Fruit fly (Drosophila melanogaster) whole organism, embryonic: ENCODE results near the gene CG32305.

Experiments used
- Abd-B ChIP-seq: fragments of 200-800 bp; sonication (Bioruptor generic); optimal IDR thresholded peaks from 2 replicates; lab custom pipeline; 2018; ENCODE audit warnings: missing biosample characterization, mild to moderate bottlenecking, missing genetic modification characterization, moderate library complexity
- Atf-2 ChIP-seq: fragments of 200-800 bp; sonication (Bioruptor generic); optimal IDR thresholded peaks from 2 replicates; lab custom pipeline; 2016; ENCODE audit warnings: missing biosample characterization, missing genetic modification characterization
- C15 ChIP-seq: fragments of 200-800 bp; sonication (Bioruptor generic); IDR thresholded peaks from 3 replicates; pipeline ENCODE4 v1.3.6; 2022; ENCODE audit warnings: missing biosample characterization, missing genetic modification characterization
- CG10431 ChIP-seq: fragments of 200-800 bp; sonication (Bioruptor generic); optimal IDR thresholded peaks from 3 replicates; lab custom pipeline; 2018; ENCODE audit warnings: missing biosample characterization, mild to moderate bottlenecking, missing genetic modification characterization
- CG10654 ChIP-seq: fragments of 200-800 bp; sonication (Bioruptor generic); optimal IDR thresholded peaks from 2 replicates; lab custom pipeline; 2016; ENCODE audit warnings: missing biosample characterization, missing genetic modification characterization
- CG11456 ChIP-seq: fragments of 200-800 bp; sonication (Bioruptor generic); IDR thresholded peaks from 3 replicates; pipeline ENCODE4 v1.3.6; 2022; ENCODE audit warnings: missing biosample characterization, missing genetic modification characterization
- CG12219 ChIP-seq: fragments of 200-800 bp; sonication (Bioruptor generic); optimal IDR thresholded peaks from 3 replicates; lab custom pipeline; 2018; ENCODE audit warnings: missing biosample characterization, mild to moderate bottlenecking, missing genetic modification characterization
- CG13894 ChIP-seq: fragments of 200-800 bp; sonication (Bioruptor generic); optimal IDR thresholded peaks from 3 replicates; lab custom pipeline; 2018; ENCODE audit warnings: missing biosample characterization, mild to moderate bottlenecking, missing genetic modification characterization, moderate library complexity
- CG14014 ChIP-seq: fragments of 200-800 bp; sonication (Bioruptor generic); IDR thresholded peaks from 2 replicates; pipeline ENCODE4 v1.3.6; 2022; ENCODE audit warnings: missing biosample characterization, missing genetic modification characterization
- CG16815 ChIP-seq: fragments of 200-800 bp; sonication (Bioruptor generic); optimal IDR thresholded peaks from 3 replicates; lab custom pipeline; 2017; ENCODE audit warnings: missing biosample characterization, mild to moderate bottlenecking, missing genetic modification characterization
- CG3163 ChIP-seq: fragments of 200-800 bp; sonication (Bioruptor generic); optimal IDR thresholded peaks from 3 replicates; lab custom pipeline; 2016; ENCODE audit warnings: missing biosample characterization, missing genetic modification characterization
- CG32772 ChIP-seq: fragments of 200-800 bp; sonication (Bioruptor generic); IDR thresholded peaks from 2 replicates; pipeline ENCODE4 v1.3.6; 2022; ENCODE audit warnings: missing biosample characterization, missing genetic modification characterization
- CG3995 ChIP-seq: fragments of 200-800 bp; sonication (Bioruptor generic); optimal IDR thresholded peaks from 3 replicates; lab custom pipeline; 2016; ENCODE audit warnings: missing biosample characterization, missing genetic modification characterization
- CG4328 ChIP-seq: fragments of 200-800 bp; sonication (Bioruptor generic); optimal IDR thresholded peaks from 3 replicates; lab custom pipeline; 2017; ENCODE audit warnings: missing biosample characterization, missing genetic modification reagents, missing genetic modification characterization
- CG6654 ChIP-seq: fragments of 200-800 bp; sonication (Bioruptor generic); optimal IDR thresholded peaks from 2 replicates; lab custom pipeline; 2017; ENCODE audit warnings: missing biosample characterization, mild to moderate bottlenecking, missing genetic modification characterization
- CG7963 ChIP-seq: fragments of 200-800 bp; sonication (Bioruptor generic); IDR thresholded peaks from 3 replicates; pipeline ENCODE4 v1.3.6; 2022; ENCODE audit warnings: missing biosample characterization, missing genetic modification characterization; ENCODE audit not compliant: partially characterized antibody
- Dbx ChIP-seq: fragments of 200-800 bp; sonication (Bioruptor generic); IDR thresholded peaks from 3 replicates; pipeline ENCODE4 v1.3.6; 2022; ENCODE audit warnings: missing biosample characterization, missing genetic modification characterization
- Dll ChIP-seq: fragments of 200-800 bp; sonication (Bioruptor generic); IDR thresholded peaks from 4 replicates; pipeline ENCODE4 v1.3.6; 2022; ENCODE audit warnings: missing biosample characterization, missing genetic modification characterization; ENCODE audit not compliant: partially characterized antibody
- Eip74EF ChIP-seq, 2 experiments: fragments of 200-800 bp in 1 of 2; fragments of >200 bp in 1 of 2; sonication (Bioruptor generic) in 1 of 2; optimal IDR thresholded peaks; 2 replicates each; lab custom pipeline; 2017 to 2019; ENCODE audit warnings: missing biosample characterization in 2 of 2, missing genetic modification characterization in 2 of 2, mild to moderate bottlenecking in 1 of 2, moderate library complexity in 1 of 2
- Elba2 ChIP-seq: fragments of 200-800 bp; sonication (Bioruptor generic); optimal IDR thresholded peaks from 3 replicates; lab custom pipeline; 2016; ENCODE audit warnings: missing biosample characterization, missing genetic modification characterization
- Hand ChIP-seq: fragments of 200-800 bp; sonication (Bioruptor generic); optimal IDR thresholded peaks from 2 replicates; lab custom pipeline; 2017; ENCODE audit warnings: mild to moderate bottlenecking, missing biosample characterization, missing genetic modification reagents, missing genetic modification characterization
- Hmr ChIP-seq: fragments of 200-800 bp; sonication (Bioruptor generic); optimal IDR thresholded peaks from 3 replicates; lab custom pipeline; 2017; ENCODE audit warnings: mild to moderate bottlenecking, missing biosample characterization, missing genetic modification reagents, missing genetic modification characterization
- Hsf ChIP-seq: fragments of 200-800 bp; sonication (Bioruptor generic); optimal IDR thresholded peaks from 3 replicates; lab custom pipeline; 2016; ENCODE audit warnings: missing biosample characterization, missing genetic modification characterization
- Myb ChIP-seq: fragments of 200-800 bp; sonication (Bioruptor generic); optimal IDR thresholded peaks from 2 replicates; lab custom pipeline; 2016; ENCODE audit warnings: missing biosample characterization, missing genetic modification characterization
- Nf-YB ChIP-seq: fragments of 200-800 bp; sonication (Bioruptor generic); optimal IDR thresholded peaks from 3 replicates; lab custom pipeline; 2019; ENCODE audit warnings: missing biosample characterization, mild to moderate bottlenecking, missing genetic modification characterization, moderate library complexity
- Scr ChIP-seq: fragments of 200-800 bp; sonication (Bioruptor generic); IDR thresholded peaks from 2 replicates; pipeline ENCODE4 v1.3.6; 2022; ENCODE audit warnings: missing biosample characterization, missing genetic modification characterization; ENCODE audit not compliant: partially characterized antibody
- Sox102F ChIP-seq: fragments of 200-800 bp; sonication (Bioruptor generic); optimal IDR thresholded peaks from 2 replicates; lab custom pipeline; 2018; ENCODE audit warnings: missing biosample characterization, mild to moderate bottlenecking, missing genetic modification characterization, moderate library complexity
- Sry-β ChIP-seq: fragments of 200-800 bp; sonication (Bioruptor generic); optimal IDR thresholded peaks from 2 replicates; lab custom pipeline; 2018; ENCODE audit warnings: missing biosample characterization, mild to moderate bottlenecking, missing genetic modification characterization, moderate library complexity
- YL-1 ChIP-seq: fragments of 200-800 bp; sonication (Bioruptor generic); optimal IDR thresholded peaks from 3 replicates; lab custom pipeline; 2017; ENCODE audit warnings: missing biosample characterization, mild to moderate bottlenecking, missing genetic modification characterization
- chn ChIP-seq: fragments of 200-800 bp; sonication (Bioruptor generic); optimal IDR thresholded peaks from 2 replicates; lab custom pipeline; 2016; ENCODE audit warnings: missing biosample characterization, missing genetic modification characterization
- croc ChIP-seq: fragments of 200-800 bp; sonication (Bioruptor generic); conservative IDR thresholded peaks from 3 replicates; pipeline ENCODE4 v1.3.6; 2022; ENCODE audit warnings: missing biosample characterization, missing genetic modification characterization
- crol ChIP-seq: fragments of 200-800 bp; sonication (Bioruptor generic); IDR thresholded peaks from 2 replicates; pipeline ENCODE4 v1.3.6; 2022; ENCODE audit warnings: missing biosample characterization, missing genetic modification characterization
- da ChIP-seq: fragments of 200-800 bp; sonication (Bioruptor generic); optimal IDR thresholded peaks from 2 replicates; lab custom pipeline; 2016; ENCODE audit warnings: missing biosample characterization, missing genetic modification characterization
- exex ChIP-seq: fragments of 200-800 bp; sonication (Bioruptor generic); optimal IDR thresholded peaks from 4 replicates; lab custom pipeline; 2018; ENCODE audit warnings: missing biosample characterization, mild to moderate bottlenecking, missing genetic modification characterization, moderate library complexity
- h ChIP-seq: fragments of >200 bp; optimal IDR thresholded peaks from 2 replicates; lab custom pipeline; 2017
- ken ChIP-seq: fragments of 200-800 bp; sonication (Bioruptor generic); IDR thresholded peaks from 3 replicates; pipeline ENCODE4 v1.3.6; 2022; ENCODE audit warnings: missing biosample characterization, missing genetic modification characterization
- luna ChIP-seq: fragments of 200-800 bp; sonication (Bioruptor generic); optimal IDR thresholded peaks from 2 replicates; lab custom pipeline; 2016; ENCODE audit warnings: missing biosample characterization, missing genetic modification characterization
- odd ChIP-seq: fragments of 200-800 bp; sonication (Bioruptor generic); optimal IDR thresholded peaks from 2 replicates; lab custom pipeline; 2017; ENCODE audit warnings: missing biosample characterization, mild to moderate bottlenecking, missing genetic modification characterization
- pho ChIP-seq: fragments of 200-800 bp; sonication (Bioruptor generic); optimal IDR thresholded peaks from 2 replicates; lab custom pipeline; 2016; ENCODE audit warnings: missing biosample characterization, missing genetic modification characterization
- pita ChIP-seq: fragments of 200-800 bp; sonication (Bioruptor generic); optimal IDR thresholded peaks from 2 replicates; lab custom pipeline; 2017; ENCODE audit warnings: missing biosample characterization, mild to moderate bottlenecking, missing genetic modification characterization
- sim ChIP-seq: fragments of 200-800 bp; sonication (Bioruptor generic); IDR thresholded peaks from 2 replicates; pipeline ENCODE4 v1.3.6; 2022; ENCODE audit warnings: missing biosample characterization, missing genetic modification characterization
- stwl ChIP-seq: fragments of 200-800 bp; sonication (Bioruptor generic); optimal IDR thresholded peaks from 3 replicates; lab custom pipeline; 2018; ENCODE audit warnings: missing biosample characterization, mild to moderate bottlenecking, missing genetic modification characterization, moderate library complexity
- sug ChIP-seq: fragments of 200-800 bp; optimal IDR thresholded peaks from 2 replicates; lab custom pipeline; 2019; ENCODE audit warnings: missing biosample characterization, mild to moderate bottlenecking, missing genetic modification characterization, moderate library complexity
- tgo ChIP-seq: fragments of 200-800 bp; sonication (Bioruptor generic); IDR thresholded peaks from 3 replicates; pipeline ENCODE4 v1.3.6; 2022; ENCODE audit warnings: missing biosample characterization, missing genetic modification characterization
- tin ChIP-seq: fragments of 200-800 bp; sonication (Bioruptor generic); optimal IDR thresholded peaks from 3 replicates; lab custom pipeline; 2016; ENCODE audit warnings: missing biosample characterization, missing genetic modification characterization
- tna ChIP-seq: fragments of 200-800 bp; sonication (Bioruptor generic); IDR thresholded peaks from 2 replicates; pipeline ENCODE4 v1.3.6; 2022; ENCODE audit warnings: missing biosample characterization, missing genetic modification characterization; ENCODE audit not compliant: partially characterized antibody
- tx ChIP-seq: fragments of 200-800 bp; sonication (Bioruptor generic); optimal IDR thresholded peaks from 2 replicates; lab custom pipeline; 2016; ENCODE audit warnings: missing biosample characterization, missing genetic modification characterization
- vnd ChIP-seq: fragments of 200-800 bp; sonication (Bioruptor generic); IDR thresholded peaks from 3 replicates; pipeline ENCODE4 v1.3.6; 2022; ENCODE audit warnings: missing biosample characterization, missing genetic modification characterization; ENCODE audit not compliant: partially characterized antibody
- wor ChIP-seq: fragments of 200-800 bp; sonication (Bioruptor generic); IDR thresholded peaks from 2 replicates; pipeline ENCODE4 v1.3.6; 2022; ENCODE audit warnings: missing biosample characterization, missing genetic modification characterization
- zf30C ChIP-seq: fragments of 200-800 bp; sonication (Bioruptor generic); optimal IDR thresholded peaks from 3 replicates; lab custom pipeline; 2018; ENCODE audit warnings: missing biosample characterization, mild to moderate bottlenecking, missing genetic modification characterization

Gene CG32305

dm6 chr3L:2265692-2266444, 17.4 kb downstream of the CG32305 start, which contains the start of the genes ecd and CG13806 (continued):
- TF ChIP-seq vnd (GFP tag; lab: Robert Waterston, UW), result peak; percentile 87
- peak; percentile 32; the same call in 1 of the 2 replicates for TF ChIP-seq CG14014
- peak; percentile 77 for TF ChIP-seq pita (GFP tag; lab: Kevin White, UChicago)
- peak; percentile 49 for TF ChIP-seq Hsf (GFP tag; lab: Kevin White, UChicago)
- no peak for TF ChIP-seq CG6654 (GFP tag; lab: Kevin White, UChicago)
- TF ChIP-seq Hmr (GFP tag; lab: Kevin White, UChicago), result peak; percentile 73
- no peak for TF ChIP-seq CG32772 (GFP tag; lab: Robert Waterston, UW)
- TF ChIP-seq tna (GFP tag; lab: Robert Waterston, UW), result peak; percentile 90
- TF ChIP-seq ken (GFP tag; lab: Robert Waterston, UW), result peak; percentile 67
- peak; percentile 55 for TF ChIP-seq CG3995 (GFP tag; lab: Kevin White, UChicago)
- peak; percentile 83 for TF ChIP-seq Abd-B
- peak; percentile 93 for TF ChIP-seq CG7963
- no peak for TF ChIP-seq wor (GFP tag; lab: Robert Waterston, UW)
- peak; percentile 26 for TF ChIP-seq tx
- peak; percentile 74 for TF ChIP-seq stwl (tag; lab: Kevin White, UChicago)
- peak; percentile 34 for TF ChIP-seq CG13894 (tag; lab: Kevin White, UChicago)
- TF ChIP-seq Dll (GFP tag; lab: Robert Waterston, UW), result peak; percentile 90
- no peak for TF ChIP-seq CG16815 (GFP tag; lab: Kevin White, UChicago)
- TF ChIP-seq tin (GFP tag; lab: Kevin White, UChicago), result peak; percentile 22
- TF ChIP-seq Sry-β, result no peak
- TF ChIP-seq crol (GFP tag; lab: Robert Waterston, UW), result no peak
- TF ChIP-seq pho (GFP tag; lab: Kevin White, UChicago), result peak; percentile 39
- TF ChIP-seq CG10654 (GFP tag; lab: Kevin White, UChicago), result no peak
- no peak for TF ChIP-seq zf30C (GFP tag; lab: Kevin White, UChicago)
- TF ChIP-seq Scr, result peak; percentile 91
- TF ChIP-seq Sox102F (GFP tag; lab: Kevin White, UChicago), result no peak
- peak; percentile 72 for TF ChIP-seq Dbx
- peak; percentile 55 for TF ChIP-seq chn
- TF ChIP-seq luna (GFP tag; lab: Kevin White, UChicago), result peak; percentile 37
- TF ChIP-seq croc (GFP tag; lab: Robert Waterston, UW), result no peak
- no peak for TF ChIP-seq Nf-YB
- TF ChIP-seq CG3163 (GFP tag; lab: Kevin White, UChicago), result peak; percentile 56
- TF ChIP-seq tgo (GFP tag; lab: Robert Waterston, UW), result no peak
- TF ChIP-seq exex (tag; lab: Kevin White, UChicago), result no peak
- no peak for TF ChIP-seq sug (tag; lab: Kevin White, UChicago)
- no peak for TF ChIP-seq Elba2
- no peak for TF ChIP-seq C15
- no peak for TF ChIP-seq Hand (GFP tag; lab: Kevin White, UChicago)
- peak; percentile 63 for TF ChIP-seq YL-1
- no peak for TF ChIP-seq CG12219
- TF ChIP-seq h (lab: Kevin White, UChicago), result no peak
- TF ChIP-seq CG4328 (GFP tag; lab: Kevin White, UChicago), result no peak
- TF ChIP-seq Myb (GFP tag; lab: Kevin White, UChicago), result peak; percentile 70
- peak; percentile 45 for TF ChIP-seq Atf-2 (GFP tag; lab: Kevin White, UChicago)
- peak; percentile 73 for TF ChIP-seq CG11456 (GFP tag; lab: Robert Waterston, UW)
- no peak for TF ChIP-seq Eip74EF (GFP tag; optimal IDR thresholded peaks at IDR 0.05; lab: Kevin White, UChicago)
- TF ChIP-seq CG10431, result no peak
- TF ChIP-seq odd (GFP tag; lab: Kevin White, UChicago), result no peak
- TF ChIP-seq da (GFP tag; lab: Kevin White, UChicago), result no peak
- no peak for TF ChIP-seq sim
